Worm (Caenorhabditis elegans): ENCODE results near the gene rsr-2.

DNA sequence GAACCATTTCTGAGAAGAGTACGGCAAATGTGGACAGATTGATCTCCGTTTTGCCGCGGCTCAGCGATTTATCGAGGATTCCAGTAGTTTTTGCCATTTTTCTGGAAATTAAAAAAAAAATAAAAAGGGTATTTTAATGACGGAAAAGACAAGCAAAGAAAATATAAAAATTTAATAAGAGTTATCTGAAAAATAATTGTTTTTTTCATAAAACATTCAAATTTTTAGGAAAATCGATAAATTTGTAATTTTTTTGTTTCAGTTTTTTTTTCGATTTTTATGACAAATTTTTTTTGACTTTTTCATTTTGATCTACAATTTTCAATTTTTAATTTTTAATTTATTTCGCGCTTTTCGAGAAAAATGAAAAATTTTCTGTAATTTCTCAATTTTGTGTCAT lies 22.9 kb upstream of the rsr-2 start, which contains the start of gene trpp-5:
- TF ChIP-seq elt-1 (tag; optimal IDR thresholded peaks at IDR 0.05; ENCODE audit: borderline replicate concordance, insufficient read depth) (no peak), tbx-8 (GFP tag; optimal IDR thresholded peaks at IDR 0.05) (no peak)
